Worm (Caenorhabditis elegans) whole organism, L1 larva: ENCODE data around the gene srw-1.

ENCODE experiments used
- C34B4.2 ChIP-seq: sonication (generic microtip); optimal IDR thresholded peaks from 2 replicates; lab custom pipeline; 2017; ENCODE audit warnings: mild to moderate bottlenecking, missing genetic modification characterization, missing compliant biosample characterization
- aha-1 ChIP-seq: fragments of 150-350 bp; optimal IDR thresholded peaks from 2 replicates; lab custom pipeline; 2014; ENCODE audit warnings: missing biosample characterization, missing genetic modification characterization
- blmp-1 ChIP-seq: fragments of 150-350 bp; optimal IDR thresholded peaks from 2 replicates; lab custom pipeline; 2014; ENCODE audit warnings: missing biosample characterization, missing genetic modification characterization
- ceh-82 ChIP-seq, 3 experiments: fragments of 150-350 bp in 1 of 3; sonication (generic microtip) in 2 of 3; optimal IDR thresholded peaks; 2 replicates each; lab custom pipeline; 2014 to 2017; ENCODE audit warnings: missing biosample characterization in 3 of 3, missing genetic modification characterization in 3 of 3
- efl-1 ChIP-seq, 4 experiments: fragments of 150-350 bp; optimal IDR thresholded peaks in 3 of 4; peaks in 1 of 4; 1 replicate in 1 of 4; 2 replicates in 3 of 4; lab custom pipeline; 2014; ENCODE audit warnings: missing biosample characterization in 2 of 4, missing genetic modification characterization in 2 of 4, missing genetic modification reagents in 2 of 4
- elt-2 ChIP-seq: sonication (generic microtip); optimal IDR thresholded peaks from 2 replicates; lab custom pipeline; 2016; ENCODE audit warnings: missing genetic modification characterization, mild to moderate bottlenecking, inconsistent platforms, missing compliant biosample characterization, missing genetic modification reagents
- fkh-8 ChIP-seq: sonication (generic microtip); optimal IDR thresholded peaks from 2 replicates; lab custom pipeline; 2016; ENCODE audit warnings: mild to moderate bottlenecking, missing genetic modification characterization, missing compliant biosample characterization
- hlh-4 ChIP-seq: sonication (generic microtip); optimal IDR thresholded peaks from 2 replicates; lab custom pipeline; 2016; ENCODE audit warnings: mild to moderate bottlenecking, missing genetic modification characterization, missing compliant biosample characterization
- hpl-2 ChIP-seq: fragments of 150-350 bp; optimal IDR thresholded peaks from 2 replicates; lab custom pipeline; 2014; ENCODE audit warnings: missing biosample characterization, missing genetic modification reagents, missing genetic modification characterization
- lin-14 ChIP-seq: fragments of 200-800 bp; sonication (Bioruptor generic); optimal IDR thresholded peaks from 2 replicates; lab custom pipeline; 2018; ENCODE audit warnings: mild to moderate bottlenecking, missing genetic modification characterization, moderate library complexity, missing compliant biosample characterization
- lin-15B ChIP-seq: fragments of 150-350 bp; sonication (generic microtip); optimal IDR thresholded peaks from 3 replicates; lab custom pipeline; 2014; ENCODE audit warnings: missing biosample characterization, missing genetic modification characterization
- lin-35 ChIP-seq, 2 experiments: fragments of 150-350 bp; optimal IDR thresholded peaks; 2 replicates each; lab custom pipeline; 2014; ENCODE audit warnings: missing biosample characterization in 2 of 2, missing genetic modification characterization in 2 of 2, missing genetic modification reagents in 2 of 2
- lin-39 ChIP-seq: fragments of 150-350 bp; optimal IDR thresholded peaks from 2 replicates; lab custom pipeline; 2014; ENCODE audit warnings: missing biosample characterization, missing genetic modification reagents, missing genetic modification characterization
- mdl-1 ChIP-seq, 2 experiments: fragments of 150-350 bp; optimal IDR thresholded peaks; 2 replicates each; lab custom pipeline; 2014 to 2017; ENCODE audit warnings: missing biosample characterization in 2 of 2, missing genetic modification characterization in 2 of 2, inconsistent platforms in 1 of 2
- nhr-11 ChIP-seq: fragments of 150-350 bp; optimal IDR thresholded peaks from 2 replicates; lab custom pipeline; 2014; ENCODE audit warnings: missing biosample characterization, missing genetic modification characterization
- nhr-19 ChIP-seq: fragments of 200-800 bp; sonication (Bioruptor generic); conservative IDR thresholded peaks from 2 replicates; pipeline ENCODE4 v1.3.6; 2022; ENCODE audit warnings: missing genetic modification characterization, missing compliant biosample characterization
- nhr-20 ChIP-seq: sonication (generic microtip); optimal IDR thresholded peaks from 2 replicates; lab custom pipeline; 2016; ENCODE audit warnings: mild to moderate bottlenecking, missing genetic modification characterization, missing compliant biosample characterization
- nhr-47 ChIP-seq: sonication (generic microtip); optimal IDR thresholded peaks from 2 replicates; lab custom pipeline; 2016; ENCODE audit warnings: mild to moderate bottlenecking, missing genetic modification characterization, moderate library complexity, missing compliant biosample characterization
- nhr-71 ChIP-seq: sonication (generic microtip); optimal IDR thresholded peaks from 2 replicates; lab custom pipeline; 2016; ENCODE audit warnings: mild to moderate bottlenecking, missing genetic modification characterization, moderate library complexity, missing compliant biosample characterization
- nhr-84 ChIP-seq: sonication (generic microtip); optimal IDR thresholded peaks from 2 replicates; lab custom pipeline; 2017; ENCODE audit warnings: missing biosample characterization, missing genetic modification characterization
- nhr-85 ChIP-seq: sonication (generic microtip); peaks from one replicate; lab custom pipeline; 2016; ENCODE audit warnings: missing genetic modification characterization, inconsistent platforms, missing compliant biosample characterization
- nhr-90 ChIP-seq: sonication (generic microtip); optimal IDR thresholded peaks from 2 replicates; lab custom pipeline; 2016; ENCODE audit warnings: mild to moderate bottlenecking, missing genetic modification characterization, missing compliant biosample characterization; ENCODE audit not compliant: poor library complexity
- snu-23 ChIP-seq: sonication (generic microtip); optimal IDR thresholded peaks from 2 replicates; lab custom pipeline; 2016; ENCODE audit warnings: missing genetic modification characterization, missing compliant biosample characterization
- sup-37 ChIP-seq: fragments of 200-800 bp; sonication (Bioruptor generic); optimal IDR thresholded peaks from 2 replicates; lab custom pipeline; 2018; ENCODE audit warnings: mild to moderate bottlenecking, missing genetic modification characterization, missing compliant biosample characterization
- tlp-1 ChIP-seq: fragments of 150-350 bp; optimal IDR thresholded peaks from 2 replicates; lab custom pipeline; 2014; ENCODE audit warnings: missing biosample characterization, missing genetic modification characterization
- unc-30 ChIP-seq: sonication (generic microtip); optimal IDR thresholded peaks from 2 replicates; lab custom pipeline; 2017; ENCODE audit warnings: missing biosample characterization, missing genetic modification characterization
- vab-15 ChIP-seq: sonication (generic microtip); optimal IDR thresholded peaks from 2 replicates; lab custom pipeline; 2017; ENCODE audit warnings: missing genotype, mild to moderate bottlenecking, missing genetic modification characterization, missing compliant biosample characterization
- xbp-1 ChIP-seq: sonication (generic microtip); optimal IDR thresholded peaks from 2 replicates; lab custom pipeline; 2016; ENCODE audit warnings: missing genetic modification characterization, missing compliant biosample characterization
- zip-4 ChIP-seq: fragments of 200-800 bp; sonication (Bioruptor generic); optimal IDR thresholded peaks from 2 replicates; lab custom pipeline; 2018; ENCODE audit warnings: mild to moderate bottlenecking, missing genetic modification characterization, moderate library complexity, missing compliant biosample characterization

The srw-1 gene

ce11 chrV:15168018-15168417, 30.0 kb upstream of the srw-1 start:
- TF ChIP-seq lin-35 (GFP tag; optimal IDR thresholded peaks at IDR 0.05; lab: Kevin White, UChicago) = peak in 1 of 2 experiments; percentile 24
- peak; percentile 65 for TF ChIP-seq nhr-85 (tag; lab: Kevin White, UChicago)
- TF ChIP-seq nhr-20 = peak; percentile 81
- TF ChIP-seq snu-23 (GFP tag; lab: Kevin White, UChicago) = peak; percentile 28
- TF ChIP-seq, all 84 proteins: peak for 4; not testable (repeated sequence) for 80

ce11 chrV:15175459-15175858, 22.6 kb upstream of the srw-1 start, which contains the start of gene clec-47:
clec-47 (plus strand) TSS chrV:15175759.
- TF ChIP-seq unc-30 (tag; lab: Kevin White, UChicago) (no peak), sup-37 (GFP tag; lab: Kevin White, UChicago) (no peak), vab-15 (no peak), nhr-85 (tag; lab: Kevin White, UChicago) (no peak), nhr-20 (no peak), mdl-1 (tag; optimal IDR thresholded peaks at IDR 0.05; lab: Kevin White, UChicago) (no peak), xbp-1 (tag; lab: Kevin White, UChicago) (no peak), blmp-1 (no peak), nhr-19 (no peak), tlp-1 (tag; lab: Kevin White, UChicago) (no peak), nhr-84 (tag; lab: Kevin White, UChicago) (no peak), nhr-90 (tag; lab: Kevin White, UChicago) (no peak)

- no peak for TF ChIP-seq lin-39 (tag; lab: Kevin White, UChicago)
- no peak for TF ChIP-seq zip-4
- no peak for TF ChIP-seq aha-1 (tag; lab: Kevin White, UChicago)
- no peak for TF ChIP-seq hpl-2
- TF ChIP-seq lin-35 (GFP tag; optimal IDR thresholded peaks at IDR 0.05; lab: Kevin White, UChicago) = no peak
- no peak for TF ChIP-seq vab-15
- TF ChIP-seq C34B4.2 (tag; lab: Kevin White, UChicago) = no peak
- no peak for TF ChIP-seq lin-15B
- no peak for TF ChIP-seq nhr-84 (tag; lab: Kevin White, UChicago)
- no peak for TF ChIP-seq ceh-82 (tag; optimal IDR thresholded peaks at IDR 0.05; lab: Kevin White, UChicago)
- TF ChIP-seq, all 84 proteins: peak for 0
These were observed 18.3 kb upstream of the srw-1 start, which contains the start of gene T09F5.10 for ce11 chrV:15179757-15180156. T09F5.10 (plus strand) TSS chrV:15180057.

- TF ChIP-seq fkh-8 (tag; lab: Kevin White, UChicago) = peak; percentile 58
- no peak for TF ChIP-seq zip-4
- TF ChIP-seq hlh-4 (tag; lab: Kevin White, UChicago) = peak; percentile 54
- no peak for TF ChIP-seq nhr-85 (tag; lab: Kevin White, UChicago)
- peak; percentile 62 for TF ChIP-seq nhr-47 (tag; lab: Kevin White, UChicago)
- peak; percentile 13 for TF ChIP-seq nhr-11 (tag; lab: Kevin White, UChicago)
- peak; percentile 59 for TF ChIP-seq nhr-71 (tag; lab: Kevin White, UChicago)
These were observed 16.2 kb upstream of the srw-1 start for ce11 chrV:15181899-15182298.

- no peak for TF ChIP-seq lin-39 (tag; lab: Kevin White, UChicago)
- peak; percentile 5 for TF ChIP-seq elt-2
- TF ChIP-seq efl-1 (optimal IDR thresholded peaks at IDR 0.05; lab: Kevin White, UChicago) = no peak
- peak in 1 of 2 experiments; percentile 83 for TF ChIP-seq efl-1 (GFP tag; optimal IDR thresholded peaks at IDR 0.05 in 1 of 2; lab: Kevin White, UChicago)
These were observed 15.6 kb upstream of the srw-1 start, which contains the start of gene fbxa-84 for ce11 chrV:15182407-15182806. fbxa-84 (plus strand) TSS chrV:15182440.

ce11 chrV:15184097-15185040, 13.7 kb upstream of the srw-1 start, which contains the start of gene Y75B12B.1:
Y75B12B.1 (plus strand) TSS chrV:15184699.
- TF ChIP-seq lin-14 (GFP tag; lab: Kevin White, UChicago) = no peak
- TF ChIP-seq efl-1 (optimal IDR thresholded peaks at IDR 0.05; lab: Kevin White, UChicago) = no peak
- TF ChIP-seq efl-1 (GFP tag; optimal IDR thresholded peaks at IDR 0.05 in 1 of 2; lab: Kevin White, UChicago) = peak in 1 of 2 experiments; percentile 90
